Worm (Caenorhabditis elegans) whole organism, mixed stage, embryonic: ENCODE data around the gene F49C5.12.

ENCODE experiments used
- ceh-83 ChIP-seq: fragments of 200-800 bp; sonication (Bioruptor generic); optimal IDR thresholded peaks from 2 replicates; lab custom pipeline; 2018; ENCODE audit warnings: mild to moderate bottlenecking, missing genetic modification characterization, missing compliant biosample characterization
- elt-1 ChIP-seq: sonication (generic microtip); optimal IDR thresholded peaks from 2 replicates; lab custom pipeline; 2017; ENCODE audit warnings: missing genetic modification characterization, mild to moderate bottlenecking, missing compliant biosample characterization, antibody characterized with exemption, moderate library complexity, borderline replicate concordance; ENCODE audit not compliant: insufficient read depth
- elt-3 ChIP-seq: fragments of 150-350 bp; optimal IDR thresholded peaks from 2 replicates; lab custom pipeline; 2014; ENCODE audit warnings: missing biosample characterization, missing genetic modification characterization
- flh-1 ChIP-seq: fragments of 200-800 bp; sonication (Bioruptor generic); optimal IDR thresholded peaks from 2 replicates; lab custom pipeline; 2018; ENCODE audit warnings: mild to moderate bottlenecking, missing genetic modification characterization, moderate library complexity, missing compliant biosample characterization
- mab-5 ChIP-seq: fragments of 150-350 bp; optimal IDR thresholded peaks from 2 replicates; lab custom pipeline; 2014; ENCODE audit warnings: missing biosample characterization, missing genetic modification characterization
- nhr-12 ChIP-seq: fragments of 150-350 bp; optimal IDR thresholded peaks from 2 replicates; lab custom pipeline; 2014; ENCODE audit warnings: missing biosample characterization, missing genetic modification characterization
- nhr-237 ChIP-seq: fragments of 150-350 bp; optimal IDR thresholded peaks from 2 replicates; lab custom pipeline; 2014; ENCODE audit warnings: missing biosample characterization, missing genetic modification characterization
- ztf-11 ChIP-seq: fragments of 150-350 bp; optimal IDR thresholded peaks from 2 replicates; lab custom pipeline; 2014; ENCODE audit warnings: missing biosample characterization, missing genetic modification characterization

- TF ChIP-seq ztf-11: no peak
- TF ChIP-seq ceh-83 (GFP tag; lab: Kevin White, UChicago): no peak
- TF ChIP-seq nhr-12 (tag; lab: Kevin White, UChicago): no peak
- no peak for TF ChIP-seq mab-5 (tag; lab: Kevin White, UChicago)
- TF ChIP-seq flh-1 (GFP tag; lab: Kevin White, UChicago): no peak
- TF ChIP-seq elt-3 (tag; lab: Kevin White, UChicago): no peak
- TF ChIP-seq nhr-237 (tag; lab: Kevin White, UChicago): no peak
- no peak for TF ChIP-seq elt-1
These were observed 12.7 kb upstream of the F49C5.12 start, which contains the start of gene Y38E10A.35 for ce11 chrII:12572760-12573159.
